Fruit fly (Drosophila melanogaster) whole organism, embryonic: ENCODE measurements around the gene CG11382.

ENCODE experiments used
- Antp ChIP-seq: fragments of 200-800 bp; sonication (Bioruptor generic); optimal IDR thresholded peaks from 3 replicates; lab custom pipeline; 2016; ENCODE audit warnings: missing biosample characterization, missing genetic modification characterization
- Atf3 ChIP-seq: fragments of 200-800 bp; sonication (Bioruptor generic); optimal IDR thresholded peaks from 3 replicates; lab custom pipeline; 2016; ENCODE audit warnings: missing biosample characterization, missing genetic modification characterization
- BEAF-32 ChIP-seq: fragments of 200-800 bp; sonication (Bioruptor generic); optimal IDR thresholded peaks from 3 replicates; lab custom pipeline; 2017; ENCODE audit warnings: missing biosample characterization, missing genetic modification characterization, mild to moderate bottlenecking, moderate library complexity, missing genetic modification reagents
- Bgb ChIP-seq: fragments of 200-800 bp; sonication (Bioruptor generic); IDR thresholded peaks from 2 replicates; pipeline ENCODE4 v1.3.6; 2022; ENCODE audit warnings: missing biosample characterization, missing genetic modification characterization; ENCODE audit not compliant: partially characterized antibody
- Blimp-1 ChIP-seq: fragments of 200-800 bp; sonication (Bioruptor generic); optimal IDR thresholded peaks from 3 replicates; lab custom pipeline; 2018; ENCODE audit warnings: missing biosample characterization, missing genetic modification characterization, mild to moderate bottlenecking, moderate library complexity, missing genetic modification reagents
- CG10979 ChIP-seq: fragments of 200-800 bp; sonication (Bioruptor generic); optimal IDR thresholded peaks from 2 replicates; lab custom pipeline; 2018; ENCODE audit warnings: missing biosample characterization, mild to moderate bottlenecking, missing genetic modification characterization, moderate library complexity
- CG11560 ChIP-seq: fragments of 200-800 bp; sonication (Bioruptor generic); IDR thresholded peaks from 3 replicates; pipeline ENCODE4 v1.3.6; 2022; ENCODE audit warnings: missing biosample characterization, missing genetic modification characterization
- CG11695 ChIP-seq: fragments of 200-800 bp; sonication (Bioruptor generic); IDR thresholded peaks from 3 replicates; pipeline ENCODE4 v1.3.6; 2022; ENCODE audit warnings: missing biosample characterization, missing genetic modification characterization
- CG12391 ChIP-seq: fragments of 200-800 bp; sonication (Bioruptor generic); optimal IDR thresholded peaks from 3 replicates; lab custom pipeline; 2018; ENCODE audit warnings: missing biosample characterization, mild to moderate bottlenecking, missing genetic modification characterization, moderate library complexity
- CG13894 ChIP-seq: fragments of 200-800 bp; sonication (Bioruptor generic); optimal IDR thresholded peaks from 3 replicates; lab custom pipeline; 2018; ENCODE audit warnings: missing biosample characterization, mild to moderate bottlenecking, missing genetic modification characterization, moderate library complexity
- CG14860 ChIP-seq: fragments of 200-800 bp; sonication (Bioruptor generic); IDR thresholded peaks from 3 replicates; pipeline ENCODE4 v1.3.6; 2022; ENCODE audit warnings: missing biosample characterization, missing genetic modification characterization; ENCODE audit not compliant: partially characterized antibody
- CG15514 ChIP-seq: fragments of 200-800 bp; sonication (Bioruptor generic); optimal IDR thresholded peaks from 3 replicates; lab custom pipeline; 2017; ENCODE audit warnings: missing biosample characterization, missing genetic modification characterization, mild to moderate bottlenecking, moderate library complexity, missing genetic modification reagents
- CG2712 ChIP-seq: fragments of 200-800 bp; optimal IDR thresholded peaks from 3 replicates; lab custom pipeline; 2019; ENCODE audit warnings: missing biosample characterization, mild to moderate bottlenecking, missing genetic modification characterization, moderate library complexity
- CG3281 ChIP-seq: fragments of 200-800 bp; sonication (Bioruptor generic); optimal IDR thresholded peaks from 3 replicates; lab custom pipeline; 2017; ENCODE audit warnings: missing biosample characterization, mild to moderate bottlenecking, missing genetic modification characterization
- CG4617 ChIP-seq: fragments of 200-800 bp; sonication (Bioruptor generic); optimal IDR thresholded peaks from 3 replicates; lab custom pipeline; 2016; ENCODE audit warnings: missing biosample characterization, missing genetic modification characterization, borderline replicate concordance
- CG9932 ChIP-seq: fragments of 200-800 bp; sonication (Bioruptor generic); IDR thresholded peaks from 2 replicates; pipeline ENCODE4 v1.3.6; 2022; ENCODE audit warnings: missing biosample characterization, missing genetic modification characterization
- Camta ChIP-seq: fragments of 200-800 bp; sonication (Bioruptor generic); optimal IDR thresholded peaks from 2 replicates; lab custom pipeline; 2016; ENCODE audit warnings: missing biosample characterization, missing genetic modification characterization
- Dbx ChIP-seq: fragments of 200-800 bp; sonication (Bioruptor generic); IDR thresholded peaks from 3 replicates; pipeline ENCODE4 v1.3.6; 2022; ENCODE audit warnings: missing biosample characterization, missing genetic modification characterization
- Dip2 ChIP-seq: fragments of 200-800 bp; sonication (Bioruptor generic); IDR thresholded peaks from 2 replicates; pipeline ENCODE4 v1.3.6; 2022; ENCODE audit warnings: missing biosample characterization, missing genetic modification characterization
- Ets65A ChIP-seq: fragments of 200-800 bp; sonication (Bioruptor generic); peaks from one replicate; lab custom pipeline; 2016; ENCODE audit warnings: missing biosample characterization, missing genetic modification characterization
- Gug ChIP-seq: fragments of 200-800 bp; sonication (Bioruptor generic); IDR thresholded peaks from 4 replicates; pipeline ENCODE4 v1.3.6; 2022; ENCODE audit warnings: missing biosample characterization, missing genetic modification characterization
- HLH3B ChIP-seq: fragments of 200-800 bp; sonication (Bioruptor generic); IDR thresholded peaks from 2 replicates; pipeline ENCODE4 v1.3.6; 2022; ENCODE audit warnings: missing biosample characterization, missing genetic modification characterization
- Hsf ChIP-seq: fragments of 200-800 bp; sonication (Bioruptor generic); optimal IDR thresholded peaks from 3 replicates; lab custom pipeline; 2016; ENCODE audit warnings: missing biosample characterization, missing genetic modification characterization
- Max ChIP-seq: fragments of 200-800 bp; sonication (Bioruptor generic); optimal IDR thresholded peaks from 2 replicates; lab custom pipeline; 2016; ENCODE audit warnings: missing biosample characterization, mild to moderate bottlenecking, missing genetic modification characterization
- NC2β ChIP-seq: fragments of 200-800 bp; sonication (Bioruptor generic); optimal IDR thresholded peaks from 2 replicates; lab custom pipeline; 2016; ENCODE audit warnings: missing biosample characterization, missing genetic modification characterization
- amos ChIP-seq: fragments of 200-800 bp; sonication (Bioruptor generic); IDR thresholded peaks from 2 replicates; pipeline ENCODE4 v1.3.6; 2022; ENCODE audit warnings: missing biosample characterization, missing genetic modification characterization; ENCODE audit not compliant: partially characterized antibody
- az2 ChIP-seq: fragments of 200-800 bp; sonication (Bioruptor generic); optimal IDR thresholded peaks from 3 replicates; lab custom pipeline; 2016; ENCODE audit warnings: missing biosample characterization, missing genetic modification characterization
- chinmo ChIP-seq: fragments of 200-800 bp; sonication (Bioruptor generic); IDR thresholded peaks from 4 replicates; pipeline ENCODE4 v1.3.6; 2022; ENCODE audit warnings: missing biosample characterization, missing genetic modification characterization; ENCODE audit not compliant: partially characterized antibody
- dm ChIP-seq: fragments of 200-800 bp; sonication (Bioruptor generic); optimal IDR thresholded peaks from 3 replicates; lab custom pipeline; 2016; ENCODE audit warnings: missing biosample characterization, missing genetic modification characterization
- ewg ChIP-seq: fragments of 200-800 bp; sonication (Bioruptor generic); optimal IDR thresholded peaks from 3 replicates; lab custom pipeline; 2017; ENCODE audit warnings: mild to moderate bottlenecking, missing biosample characterization, missing genetic modification reagents, missing genetic modification characterization
- exex ChIP-seq: fragments of 200-800 bp; sonication (Bioruptor generic); optimal IDR thresholded peaks from 4 replicates; lab custom pipeline; 2018; ENCODE audit warnings: missing biosample characterization, mild to moderate bottlenecking, missing genetic modification characterization, moderate library complexity
- fd102C ChIP-seq: fragments of 200-800 bp; sonication (Bioruptor generic); optimal IDR thresholded peaks from 2 replicates; lab custom pipeline; 2018; ENCODE audit warnings: missing biosample characterization, mild to moderate bottlenecking, missing genetic modification characterization, moderate library complexity
- gem ChIP-seq: fragments of 200-800 bp; sonication (Bioruptor generic); optimal IDR thresholded peaks from 2 replicates; lab custom pipeline; 2019; ENCODE audit warnings: missing biosample characterization, mild to moderate bottlenecking, missing genetic modification characterization, moderate library complexity
- gfzf ChIP-seq: fragments of 200-800 bp; sonication (Bioruptor generic); optimal IDR thresholded peaks from 2 replicates; lab custom pipeline; 2016; ENCODE audit warnings: missing biosample characterization, mild to moderate bottlenecking, missing genetic modification characterization, moderate library complexity
- grn ChIP-seq: fragments of 200-800 bp; sonication (Bioruptor generic); optimal IDR thresholded peaks from 3 replicates; lab custom pipeline; 2017; ENCODE audit warnings: missing biosample characterization, missing genetic modification characterization
- gt ChIP-seq: fragments of 200-800 bp; sonication (Bioruptor generic); IDR thresholded peaks from 2 replicates; pipeline ENCODE4 v1.3.6; 2022; ENCODE audit warnings: missing biosample characterization, missing genetic modification characterization
- her ChIP-seq: fragments of 200-800 bp; sonication (Bioruptor generic); optimal IDR thresholded peaks from 2 replicates; lab custom pipeline; 2016; ENCODE audit warnings: missing biosample characterization, missing genetic modification characterization
- knrl ChIP-seq: fragments of 200-800 bp; sonication (Bioruptor generic); IDR thresholded peaks from 3 replicates; pipeline ENCODE4 v1.3.6; 2022; ENCODE audit warnings: missing biosample characterization, missing genetic modification characterization; ENCODE audit not compliant: partially characterized antibody
- odd ChIP-seq: fragments of 200-800 bp; sonication (Bioruptor generic); optimal IDR thresholded peaks from 2 replicates; lab custom pipeline; 2017; ENCODE audit warnings: missing biosample characterization, mild to moderate bottlenecking, missing genetic modification characterization
- pum ChIP-seq: fragments of 200-800 bp; sonication (Bioruptor generic); optimal IDR thresholded peaks from 2 replicates; lab custom pipeline; 2016; ENCODE audit warnings: missing biosample characterization, missing genetic modification characterization
- pzg ChIP-seq: fragments of 200-800 bp; sonication (Bioruptor generic); optimal IDR thresholded peaks from 3 replicates; lab custom pipeline; 2018; ENCODE audit warnings: missing biosample characterization, mild to moderate bottlenecking, missing genetic modification characterization, moderate library complexity
- row ChIP-seq: fragments of 200-800 bp; sonication (Bioruptor generic); IDR thresholded peaks from 3 replicates; pipeline ENCODE4 v1.3.6; 2022; ENCODE audit warnings: missing biosample characterization, missing genetic modification characterization
- slou ChIP-seq: fragments of 200-800 bp; sonication (Bioruptor generic); optimal IDR thresholded peaks from 3 replicates; lab custom pipeline; 2016; ENCODE audit warnings: missing biosample characterization, missing genetic modification characterization
- sr ChIP-seq: fragments of 200-800 bp; sonication (Bioruptor generic); IDR thresholded peaks from 3 replicates; pipeline ENCODE4 v1.3.6; 2022; ENCODE audit warnings: missing biosample characterization, missing genetic modification characterization
- tll ChIP-seq, 2 experiments: fragments of 200-800 bp in 1 of 2; fragments of >200 bp in 1 of 2; sonication (Bioruptor generic) in 1 of 2; optimal IDR thresholded peaks; 2 replicates each; lab custom pipeline; 2017 to 2019; ENCODE audit warnings: missing biosample characterization in 2 of 2, missing genetic modification characterization in 2 of 2, mild to moderate bottlenecking in 1 of 2, moderate library complexity in 1 of 2
- unc-4 ChIP-seq: fragments of 200-800 bp; sonication (Bioruptor generic); IDR thresholded peaks from 2 replicates; pipeline ENCODE4 v1.3.6; 2022; ENCODE audit warnings: missing biosample characterization, missing genetic modification characterization; ENCODE audit not compliant: partially characterized antibody
- vnd ChIP-seq: fragments of 200-800 bp; sonication (Bioruptor generic); IDR thresholded peaks from 3 replicates; pipeline ENCODE4 v1.3.6; 2022; ENCODE audit warnings: missing biosample characterization, missing genetic modification characterization; ENCODE audit not compliant: partially characterized antibody

CG11382 gene

dm6 chrX:1239832-1240231, 30.1 kb downstream of the CG11382 start, which contains the start of gene CG11403 (continued):
- TF ChIP-seq CG11560: peak; percentile 81; the same call in 2 of the 3 replicates
- peak; percentile 64 for TF ChIP-seq Bgb (GFP tag; lab: Robert Waterston, UW)
- peak; percentile 49 for TF ChIP-seq CG15514 (GFP tag; lab: Kevin White, UChicago)
- TF ChIP-seq knrl (GFP tag; lab: Robert Waterston, UW): peak; percentile 87
- TF ChIP-seq odd (GFP tag; lab: Kevin White, UChicago): no peak
- peak in 1 of 2 experiments; percentile 18 for TF ChIP-seq tll (GFP tag; optimal IDR thresholded peaks at IDR 0.05; lab: Kevin White, UChicago)
- peak; percentile 34 for TF ChIP-seq CG12391 (tag; lab: Kevin White, UChicago)
- peak; percentile 73 for TF ChIP-seq amos (GFP tag; lab: Robert Waterston, UW)
- TF ChIP-seq gfzf (GFP tag; lab: Kevin White, UChicago): peak; percentile 91
- peak; percentile 51 for TF ChIP-seq Max (GFP tag; lab: Kevin White, UChicago)
- peak; percentile 95 for TF ChIP-seq BEAF-32
- no peak for TF ChIP-seq Camta (GFP tag; lab: Kevin White, UChicago)
- no peak for TF ChIP-seq exex (tag; lab: Kevin White, UChicago)
- peak; percentile 19 for TF ChIP-seq dm (GFP tag; lab: Kevin White, UChicago)
- TF ChIP-seq pzg (GFP tag; lab: Kevin White, UChicago): peak; percentile 65
- TF ChIP-seq CG14860 (GFP tag; lab: Robert Waterston, UW): peak; percentile 75
- peak; percentile 17 for TF ChIP-seq ewg (GFP tag; lab: Kevin White, UChicago)
- TF ChIP-seq CG13894 (tag; lab: Kevin White, UChicago): peak; percentile 12
- TF ChIP-seq unc-4 (GFP tag; lab: Robert Waterston, UW): peak; percentile 90
- TF ChIP-seq her: peak; percentile 25
- no peak for TF ChIP-seq slou (GFP tag; lab: Kevin White, UChicago)
- no peak for TF ChIP-seq Gug
- peak; percentile 79 for TF ChIP-seq vnd
- peak; percentile 52 for TF ChIP-seq CG9932 (GFP tag; lab: Robert Waterston, UW)
- no peak for TF ChIP-seq Dip2 (GFP tag; lab: Robert Waterston, UW)
- peak; percentile 60 for TF ChIP-seq row (GFP tag; lab: Robert Waterston, UW)
- TF ChIP-seq NC2β (GFP tag; lab: Kevin White, UChicago): peak; percentile 5
- TF ChIP-seq Hsf (GFP tag; lab: Kevin White, UChicago): peak; percentile 32

dm6 chrX:1242049-1242448, 32.3 kb downstream of the CG11382 start:
- TF ChIP-seq Dbx (GFP tag; lab: Robert Waterston, UW) (0 out of 3 replicates have a peak, but pooled peaks have one; percentile 6), row (GFP tag; lab: Robert Waterston, UW) (no peak), sr (GFP tag; lab: Robert Waterston, UW) (0 out of 3 replicates have a peak, but pooled peaks have one; percentile 21), Antp (no peak), chinmo (GFP tag; lab: Robert Waterston, UW) (peak; percentile 53; the same call in 1 of the 4 replicates), Atf3 (GFP tag; lab: Kevin White, UChicago) (peak; percentile 53), CG11695 (GFP tag; lab: Robert Waterston, UW) (no peak), pum (no peak), NC2β (GFP tag; lab: Kevin White, UChicago) (no peak), gem (no peak), gt (GFP tag; lab: Robert Waterston, UW) (no peak), CG3281 (GFP tag; lab: Kevin White, UChicago) (no peak), az2 (GFP tag; lab: Kevin White, UChicago) (no peak), Blimp-1 (GFP tag; lab: Kevin White, UChicago) (no peak), Ets65A (GFP tag; lab: Kevin White, UChicago) (peak; percentile 75), grn (GFP tag; lab: Kevin White, UChicago) (peak; percentile 7), HLH3B (no peak), CG10979 (tag; lab: Kevin White, UChicago) (no peak), CG2712 (no peak), fd102C (no peak), CG4617 (GFP tag; lab: Kevin White, UChicago) (no peak)
